Worm (Caenorhabditis elegans): Measurements from ENCODE around the gene alh-2.

ce11 chrV:1618760-1619159 lies 25.2 kb upstream of the alh-2 start, which contains the start of gene nhr-179:
- TF ChIP-seq him-1 (tag; optimal IDR thresholded peaks at IDR 0.05) (no peak), W03F9.2 (tag; optimal IDR thresholded peaks at IDR 0.05) (no peak), dao-5 (tag; optimal IDR thresholded peaks at IDR 0.05) (no peak)
